Worm (Caenorhabditis elegans) whole organism, young adult: ENCODE data around the gene bath-38.
A peak's percentile ranks its signal among the peaks of the same experiment; 100 is the strongest.

Source experiments
- B0019.2 ChIP-seq: fragments of 200-800 bp; sonication (Bioruptor generic); conservative IDR thresholded peaks from 2 replicates; pipeline ENCODE4 v1.3.6; 2022; ENCODE audit warnings: missing genetic modification reagents, missing genetic modification characterization, missing compliant biosample characterization
- B0336.3 ChIP-seq: fragments of 200-800 bp; sonication (Bioruptor generic); IDR thresholded peaks from 2 replicates; pipeline ENCODE4 v1.3.6; 2022; ENCODE audit warnings: missing genetic modification characterization, missing compliant biosample characterization
- D2030.7 ChIP-seq: fragments of 200-800 bp; sonication (Bioruptor generic); IDR thresholded peaks from 2 replicates; pipeline ENCODE4 v1.3.6; 2022; ENCODE audit warnings: missing genetic modification reagents, missing genetic modification characterization, missing compliant biosample characterization
- F22D6.2 ChIP-seq: sonication (generic microtip); optimal IDR thresholded peaks from 2 replicates; lab custom pipeline; 2016; ENCODE audit warnings: mild to moderate bottlenecking, missing genetic modification characterization, missing compliant biosample characterization
- F23B12.7 ChIP-seq: sonication (generic microtip); optimal IDR thresholded peaks from 2 replicates; lab custom pipeline; 2017; ENCODE audit warnings: missing genetic modification characterization, mild to moderate bottlenecking, missing compliant biosample characterization, antibody characterized with exemption, moderate library complexity; ENCODE audit not compliant: insufficient read depth
- F49E8.2 ChIP-seq: sonication (generic microtip); optimal IDR thresholded peaks from 3 replicates; lab custom pipeline; 2017; ENCODE audit warnings: missing genetic modification characterization, mild to moderate bottlenecking, missing compliant biosample characterization, antibody characterized with exemption, moderate library complexity; ENCODE audit not compliant: insufficient read depth
- F52B5.7 ChIP-seq: sonication (generic microtip); optimal IDR thresholded peaks from 2 replicates; lab custom pipeline; 2016; ENCODE audit warnings: mild to moderate bottlenecking, missing genetic modification characterization, missing compliant biosample characterization
- F57C9.4 ChIP-seq: sonication (generic microtip); optimal IDR thresholded peaks from 2 replicates; lab custom pipeline; 2017; ENCODE audit warnings: mild to moderate bottlenecking, missing genetic modification characterization, missing compliant biosample characterization
- K11D2.4 ChIP-seq: fragments of 200-800 bp; sonication (Bioruptor generic); IDR thresholded peaks from 2 replicates; pipeline ENCODE4 v1.3.6; 2022; ENCODE audit warnings: missing genetic modification reagents, missing genetic modification characterization, missing compliant biosample characterization
- K12H6.12 ChIP-seq: fragments of 200-800 bp; sonication (Bioruptor generic); optimal IDR thresholded peaks from 2 replicates; lab custom pipeline; 2018; ENCODE audit warnings: mild to moderate bottlenecking, missing genetic modification characterization, missing compliant biosample characterization
- Y79H2A.3 ChIP-seq: fragments of 200-800 bp; sonication (Bioruptor generic); conservative IDR thresholded peaks from 2 replicates; pipeline ENCODE4 v1.3.6; 2022; ENCODE audit warnings: missing genetic modification reagents, missing genetic modification characterization, missing compliant biosample characterization
- Y95B8A.8 ChIP-seq: fragments of 200-800 bp; sonication (Bioruptor generic); IDR thresholded peaks from 2 replicates; pipeline ENCODE4 v1.3.6; 2022; ENCODE audit warnings: missing genetic modification reagents, missing genetic modification characterization, missing compliant biosample characterization
- ama-1 ChIP-seq, 3 experiments: fragments of 150-350 bp in 1 of 3; sonication (generic microtip) in 2 of 3; optimal IDR thresholded peaks; 2 replicates each; lab custom pipeline; 2014 to 2018; ENCODE audit warnings: missing biosample characterization in 2 of 3, missing genetic modification characterization in 2 of 3, missing genetic modification reagents in 2 of 3
- atf-7 ChIP-seq: sonication (generic microtip); optimal IDR thresholded peaks from 2 replicates; lab custom pipeline; 2017; ENCODE audit warnings: mild to moderate bottlenecking, missing genetic modification characterization, missing compliant biosample characterization
- bed-1 ChIP-seq: fragments of 200-800 bp; sonication (Bioruptor generic); IDR thresholded peaks from 2 replicates; pipeline ENCODE4 v1.3.6; 2022; ENCODE audit warnings: missing genetic modification reagents, missing genetic modification characterization, missing compliant biosample characterization
- cebp-1 ChIP-seq, 2 experiments: fragments of 200-800 bp in 1 of 2; sonication (Bioruptor generic) in 1 of 2; sonication (generic microtip) in 1 of 2; IDR thresholded peaks in 1 of 2; optimal IDR thresholded peaks in 1 of 2; 2 replicates each; pipeline versions ENCODE4 v1.3.6 to Lab custom; 2017 to 2022; ENCODE audit warnings: missing compliant biosample characterization in 2 of 2, missing genetic modification characterization in 2 of 2, mild to moderate bottlenecking in 1 of 2, missing genetic modification reagents in 1 of 2, moderate library complexity in 1 of 2
- ceh-79 ChIP-seq: sonication (generic microtip); optimal IDR thresholded peaks from 2 replicates; lab custom pipeline; 2017; ENCODE audit warnings: mild to moderate bottlenecking, missing genetic modification characterization, missing compliant biosample characterization
- ceh-91 ChIP-seq: fragments of 200-800 bp; sonication (Bioruptor generic); IDR thresholded peaks from 2 replicates; pipeline ENCODE4 v1.3.6; 2022; ENCODE audit warnings: missing genetic modification reagents, missing genetic modification characterization, missing compliant biosample characterization
- chd-7 ChIP-seq: sonication (generic microtip); optimal IDR thresholded peaks from 2 replicates; lab custom pipeline; 2016; ENCODE audit warnings: mild to moderate bottlenecking, missing genetic modification characterization, moderate library complexity, missing compliant biosample characterization
- die-1 ChIP-seq: sonication (generic microtip); optimal IDR thresholded peaks from 2 replicates; lab custom pipeline; 2016; ENCODE audit warnings: missing genotype, mild to moderate bottlenecking, missing genetic modification characterization, missing compliant biosample characterization
- dox-1 ChIP-seq: fragments of 200-800 bp; sonication (Bioruptor generic); IDR thresholded peaks from 2 replicates; pipeline ENCODE4 v1.3.6; 2022; ENCODE audit warnings: missing genetic modification reagents, missing genetic modification characterization, missing compliant biosample characterization
- efl-1 ChIP-seq: fragments of 150-350 bp; optimal IDR thresholded peaks from 2 replicates; lab custom pipeline; 2014; ENCODE audit warnings: missing biosample characterization, missing genetic modification reagents, missing genetic modification characterization
- egl-18 ChIP-seq: fragments of 200-800 bp; sonication (Bioruptor generic); IDR thresholded peaks from 2 replicates; pipeline ENCODE4 v1.3.6; 2022; ENCODE audit warnings: missing genetic modification reagents, missing genetic modification characterization, missing compliant biosample characterization
- egrh-3 ChIP-seq: fragments of 200-800 bp; sonication (Bioruptor generic); IDR thresholded peaks from 2 replicates; pipeline ENCODE4 v1.3.6; 2022; ENCODE audit warnings: missing genetic modification reagents, missing genetic modification characterization, missing compliant biosample characterization
- ekl-4 ChIP-seq: fragments of 200-800 bp; sonication (Bioruptor generic); IDR thresholded peaks from 2 replicates; pipeline ENCODE4 v1.3.6; 2022; ENCODE audit warnings: missing genetic modification reagents, missing genetic modification characterization, missing compliant biosample characterization
- fkh-3 ChIP-seq: sonication (generic microtip); optimal IDR thresholded peaks from 2 replicates; lab custom pipeline; 2016; ENCODE audit warnings: mild to moderate bottlenecking, missing genetic modification characterization, missing compliant biosample characterization
- gei-17 ChIP-seq: fragments of 200-800 bp; sonication (Bioruptor generic); optimal IDR thresholded peaks from 2 replicates; lab custom pipeline; 2018; ENCODE audit warnings: mild to moderate bottlenecking, missing genetic modification characterization, missing compliant biosample characterization
- lir-1 ChIP-seq: fragments of 200-800 bp; sonication (Bioruptor generic); conservative IDR thresholded peaks from 2 replicates; pipeline ENCODE4 v1.3.6; 2022; ENCODE audit warnings: missing genetic modification reagents, missing genetic modification characterization, missing compliant biosample characterization
- madf-8 ChIP-seq: fragments of 200-800 bp; sonication (Bioruptor generic); conservative IDR thresholded peaks from 2 replicates; pipeline ENCODE4 v1.3.6; 2022; ENCODE audit warnings: missing genetic modification reagents, missing genetic modification characterization, missing compliant biosample characterization
- mel-28 ChIP-seq: sonication (generic microtip); optimal IDR thresholded peaks from 2 replicates; lab custom pipeline; 2016; ENCODE audit warnings: borderline replicate concordance, mild to moderate bottlenecking, missing genetic modification characterization, missing compliant biosample characterization
- nfya-1 ChIP-seq: sonication (generic microtip); optimal IDR thresholded peaks from 2 replicates; lab custom pipeline; 2017; ENCODE audit warnings: antibody characterized with exemption, missing compliant biosample characterization, missing genetic modification characterization, borderline replicate concordance; ENCODE audit not compliant: insufficient read depth
- nfyb-1 ChIP-seq: fragments of 200-800 bp; sonication (Bioruptor generic); IDR thresholded peaks from 2 replicates; pipeline ENCODE4 v1.3.6; 2022; ENCODE audit warnings: missing genetic modification reagents, missing genetic modification characterization, missing compliant biosample characterization
- pha-4 ChIP-seq: fragments of 150-350 bp; sonication (generic microtip); optimal IDR thresholded peaks from 2 replicates; lab custom pipeline; 2014; ENCODE audit warnings: missing biosample characterization, missing genetic modification reagents, missing genetic modification characterization
- snpc-1.1 ChIP-seq: sonication (generic microtip); optimal IDR thresholded peaks from 2 replicates; lab custom pipeline; 2017; ENCODE audit warnings: missing genetic modification characterization, mild to moderate bottlenecking, missing compliant biosample characterization, antibody characterized with exemption, moderate library complexity, missing genotype, missing genetic modification reagents; ENCODE audit not compliant: insufficient read depth
- somi-1 ChIP-seq: fragments of 200-800 bp; sonication (Bioruptor generic); optimal IDR thresholded peaks from 2 replicates; lab custom pipeline; 2018; ENCODE audit warnings: mild to moderate bottlenecking, missing genetic modification characterization, missing compliant biosample characterization
- tbp1 ChIP-seq: fragments of 200-800 bp; sonication (Bioruptor generic); optimal IDR thresholded peaks from 2 replicates; lab custom pipeline; 2018; ENCODE audit warnings: mild to moderate bottlenecking, missing genetic modification characterization, missing compliant biosample characterization
- unc-130 ChIP-seq: sonication (generic microtip); optimal IDR thresholded peaks from 2 replicates; lab custom pipeline; 2016; ENCODE audit warnings: missing genetic modification reagents, missing genetic modification characterization, missing compliant biosample characterization
- zfh-2 ChIP-seq: fragments of 200-800 bp; sonication (Bioruptor generic); conservative IDR thresholded peaks from 2 replicates; pipeline ENCODE4 v1.3.6; 2022; ENCODE audit warnings: missing genetic modification reagents, missing genetic modification characterization, missing compliant biosample characterization
- ztf-26 ChIP-seq: sonication (generic microtip); optimal IDR thresholded peaks from 2 replicates; lab custom pipeline; 2017; ENCODE audit warnings: missing genetic modification characterization, missing compliant biosample characterization

Gene bath-38

ce11 chrII:10016013-10016412, 29.1 kb downstream of the bath-38 start, which contains the start of gene lec-2 (continued):
- TF ChIP-seq B0336.3 (GFP tag; lab: Robert Waterston, UW) (peak; percentile 46; the same call in 1 of the 2 replicates), Y79H2A.3 (no peak), ama-1 (optimal IDR thresholded peaks at IDR 0.05; lab: Kevin White, UChicago) (peak; percentile 26), ama-1 (GFP tag; optimal IDR thresholded peaks at IDR 0.05; lab: Kevin White, UChicago) (no peak), atf-7 (tag; lab: Kevin White, UChicago) (peak; percentile 25), Y95B8A.8 (GFP tag; lab: Robert Waterston, UW) (no peak), F22D6.2 (tag; lab: Kevin White, UChicago) (no peak), die-1 (tag; lab: Kevin White, UChicago) (peak; percentile 12), efl-1 (GFP tag; lab: Kevin White, UChicago) (no peak), B0019.2 (GFP tag; lab: Robert Waterston, UW) (no peak), nfyb-1 (0 out of 2 replicates have a peak, but pooled peaks have one; percentile 65), F49E8.2 (no peak), K12H6.12 (tag; lab: Kevin White, UChicago) (peak; percentile 20), unc-130 (GFP tag; lab: Kevin White, UChicago) (no peak), bed-1 (GFP tag; lab: Robert Waterston, UW) (no peak), ztf-26 (tag; lab: Kevin White, UChicago) (peak; percentile 43), somi-1 (GFP tag; lab: Kevin White, UChicago) (peak; percentile 68), ceh-91 (GFP tag; lab: Robert Waterston, UW) (no peak), fkh-3 (tag; lab: Kevin White, UChicago) (no peak), K11D2.4 (GFP tag; lab: Robert Waterston, UW) (peak; percentile 69; the same call in 1 of the 2 replicates), chd-7 (tag; lab: Kevin White, UChicago) (peak; percentile 58), egl-18 (GFP tag; lab: Robert Waterston, UW) (no peak), cebp-1 (GFP tag; IDR thresholded peaks at IDR 0.05; lab: Robert Waterston, UW) (no peak), cebp-1 (tag; optimal IDR thresholded peaks at IDR 0.05; lab: Kevin White, UChicago) (peak; percentile 33), gei-17 (no peak), egrh-3 (peak; percentile 13; the same call in 1 of the 2 replicates), madf-8 (no peak), F52B5.7 (no peak), ekl-4 (no peak), dox-1 (GFP tag; lab: Robert Waterston, UW) (peak; percentile 25; the same call in 1 of the 2 replicates), snpc-1.1 (tag; lab: Kevin White, UChicago) (no peak), tbp1 (GFP tag; lab: Kevin White, UChicago) (no peak), ceh-79 (tag; lab: Kevin White, UChicago) (no peak), nfya-1 (tag; lab: Kevin White, UChicago) (no peak), zfh-2 (GFP tag; lab: Robert Waterston, UW) (peak; percentile 88)

ce11 chrII:10014384-10014783, 30.7 kb downstream of the bath-38 start:
- TF ChIP-seq pha-4 (tag; lab: Kevin White, UChicago) = no peak
- no peak for TF ChIP-seq lir-1 (GFP tag; lab: Robert Waterston, UW)
- no peak for TF ChIP-seq B0336.3 (GFP tag; lab: Robert Waterston, UW)
- no peak for TF ChIP-seq mel-28
- no peak for TF ChIP-seq nfyb-1
- no peak for TF ChIP-seq F23B12.7
- no peak for TF ChIP-seq F57C9.4 (tag; lab: Kevin White, UChicago)
- TF ChIP-seq D2030.7 (GFP tag; lab: Robert Waterston, UW) = no peak
